Fruit fly (Drosophila melanogaster) whole organism: ENCODE results near the gene CG13362.

Experiments used
- CG8478 ChIP-seq: fragments of >200 bp; optimal IDR thresholded peaks from 2 replicates; lab custom pipeline; 2018; ENCODE audit warnings: inconsistent platforms
- EcR ChIP-seq, 2 experiments: fragments of >200 bp; optimal IDR thresholded peaks; 2 replicates each; lab custom pipeline; 2017; ENCODE audit warnings: missing biosample characterization in 2 of 2, missing genetic modification characterization in 2 of 2, missing genetic modification reagents in 2 of 2
- pan ChIP-seq: fragments of >200 bp; optimal IDR thresholded peaks from 2 replicates; lab custom pipeline; 2017
- psq ChIP-seq: fragments of >200 bp; optimal IDR thresholded peaks from 2 replicates; lab custom pipeline; 2017
- usp ChIP-seq: fragments of >200 bp; optimal IDR thresholded peaks from 2 replicates; lab custom pipeline; 2017; ENCODE audit warnings: missing biosample characterization, missing genetic modification characterization, mixed read lengths

dm6 chrX:715383-715782 is 35.7 kb downstream of the CG13362 start:
- no peak for TF ChIP-seq psq (lab: Kevin White, UChicago)
- no peak for TF ChIP-seq usp
- TF ChIP-seq pan (lab: Kevin White, UChicago), result no peak
- TF ChIP-seq EcR (GFP tag; optimal IDR thresholded peaks at IDR 0.05; lab: Kevin White, UChicago), result no peak
- TF ChIP-seq CG8478 (lab: Kevin White, UChicago), result no peak
